Fruit fly (Drosophila melanogaster) whole organism, prepupa: ENCODE results near the gene siz.

Experiments used
- CG10631 ChIP-seq: fragments of 200-800 bp; sonication (Bioruptor generic); optimal IDR thresholded peaks from 2 replicates; lab custom pipeline; 2016; ENCODE audit warnings: missing biosample characterization, missing genetic modification characterization
- CG10669 ChIP-seq: fragments of 200-800 bp; sonication (Bioruptor generic); optimal IDR thresholded peaks from 3 replicates; lab custom pipeline; 2018; ENCODE audit warnings: missing biosample characterization, mild to moderate bottlenecking, missing genetic modification characterization, moderate library complexity
- CG11294 ChIP-seq: fragments of 200-800 bp; sonication (Bioruptor generic); IDR thresholded peaks from 2 replicates; pipeline ENCODE4 v1.3.6; 2022; ENCODE audit warnings: missing biosample characterization, missing genetic modification characterization
- CG11762 ChIP-seq: fragments of 200-800 bp; sonication (Bioruptor generic); optimal IDR thresholded peaks from 3 replicates; lab custom pipeline; 2016; ENCODE audit warnings: missing biosample characterization, missing genetic modification characterization; ENCODE audit not compliant: insufficient read depth
- CG11902 ChIP-seq: fragments of 200-800 bp; sonication (Bioruptor generic); optimal IDR thresholded peaks from 3 replicates; lab custom pipeline; 2016; ENCODE audit warnings: missing biosample characterization, missing genetic modification characterization
- CG15336 ChIP-seq: fragments of 200-800 bp; sonication (Bioruptor generic); IDR thresholded peaks from 2 replicates; pipeline ENCODE4 v1.3.6; 2022; ENCODE audit warnings: missing biosample characterization, missing genetic modification characterization
- CG3032 ChIP-seq: fragments of 200-800 bp; optimal IDR thresholded peaks from 2 replicates; lab custom pipeline; 2019; ENCODE audit warnings: missing biosample characterization, mild to moderate bottlenecking, missing genetic modification characterization, moderate library complexity
- CG32006 ChIP-seq: fragments of 200-800 bp; sonication (Bioruptor generic); optimal IDR thresholded peaks from 3 replicates; lab custom pipeline; 2017; ENCODE audit warnings: missing biosample characterization, mild to moderate bottlenecking, missing genetic modification characterization
- CG3919 ChIP-seq: fragments of 200-800 bp; sonication (Bioruptor generic); optimal IDR thresholded peaks from 3 replicates; lab custom pipeline; 2016; ENCODE audit warnings: missing biosample characterization, missing genetic modification characterization
- CG4318 ChIP-seq: fragments of 200-800 bp; sonication (Bioruptor generic); optimal IDR thresholded peaks from 3 replicates; lab custom pipeline; 2017; ENCODE audit warnings: missing biosample characterization, mild to moderate bottlenecking, missing genetic modification characterization
- CG6163 ChIP-seq: fragments of 200-800 bp; sonication (Bioruptor generic); IDR thresholded peaks from 3 replicates; pipeline ENCODE4 v1.3.6; 2022; ENCODE audit warnings: missing biosample characterization, missing genetic modification characterization
- CG6276 ChIP-seq: fragments of 200-800 bp; sonication (Bioruptor generic); optimal IDR thresholded peaks from 2 replicates; lab custom pipeline; 2017; ENCODE audit warnings: missing biosample characterization, mild to moderate bottlenecking, missing genetic modification characterization
- CG6792 ChIP-seq: fragments of 200-800 bp; sonication (Bioruptor generic); optimal IDR thresholded peaks from 3 replicates; lab custom pipeline; 2016; ENCODE audit warnings: missing biosample characterization, missing genetic modification characterization
- CG6808 ChIP-seq: fragments of 200-800 bp; sonication (Bioruptor generic); optimal IDR thresholded peaks from 3 replicates; lab custom pipeline; 2017; ENCODE audit warnings: missing biosample characterization, missing genetic modification characterization, mild to moderate bottlenecking, moderate library complexity, missing genetic modification reagents
- CG6854 ChIP-seq: fragments of 200-800 bp; sonication (Bioruptor generic); optimal IDR thresholded peaks from 2 replicates; lab custom pipeline; 2017; ENCODE audit warnings: missing biosample characterization, mild to moderate bottlenecking, missing genetic modification characterization
- CG7368 ChIP-seq: fragments of 200-800 bp; sonication (Bioruptor generic); optimal IDR thresholded peaks from 3 replicates; lab custom pipeline; 2016; ENCODE audit warnings: missing biosample characterization, missing genetic modification characterization
- CG8119 ChIP-seq: fragments of 200-800 bp; sonication (Bioruptor generic); IDR thresholded peaks from 3 replicates; pipeline ENCODE4 v1.3.6; 2022; ENCODE audit warnings: missing biosample characterization, missing genetic modification characterization
- CG8319 ChIP-seq: fragments of 200-800 bp; sonication (Bioruptor generic); optimal IDR thresholded peaks from 3 replicates; lab custom pipeline; 2016; ENCODE audit warnings: missing biosample characterization, missing genetic modification characterization
- Eip75B ChIP-seq: fragments of 200-800 bp; sonication (Bioruptor generic); optimal IDR thresholded peaks from 3 replicates; lab custom pipeline; 2016; ENCODE audit warnings: missing biosample characterization, missing genetic modification characterization
- Eip78C ChIP-seq: fragments of 200-800 bp; sonication (Bioruptor generic); peaks from one replicate; lab custom pipeline; 2016; ENCODE audit warnings: missing biosample characterization, missing genetic modification characterization
- Eip93F ChIP-seq: fragments of 200-800 bp; sonication (Bioruptor generic); optimal IDR thresholded peaks from 2 replicates; lab custom pipeline; 2016; ENCODE audit warnings: missing biosample characterization, mild to moderate bottlenecking, missing genetic modification characterization
- Ets21C ChIP-seq: fragments of 200-800 bp; sonication (Bioruptor generic); optimal IDR thresholded peaks from 3 replicates; lab custom pipeline; 2016; ENCODE audit warnings: missing biosample characterization, missing genetic modification characterization
- Ets96B ChIP-seq: fragments of 200-800 bp; optimal IDR thresholded peaks from 2 replicates; lab custom pipeline; 2019; ENCODE audit warnings: missing biosample characterization, mild to moderate bottlenecking, missing genetic modification characterization, moderate library complexity
- Gug ChIP-seq: fragments of 200-800 bp; sonication (Bioruptor generic); IDR thresholded peaks from 2 replicates; pipeline ENCODE4 v1.3.6; 2022; ENCODE audit warnings: missing biosample characterization, missing genetic modification characterization
- Hr38 ChIP-seq: sonication (Bioruptor generic); optimal IDR thresholded peaks from 2 replicates; lab custom pipeline; 2016; ENCODE audit warnings: missing biosample characterization, missing genetic modification characterization
- Hr4 ChIP-seq: fragments of 200-800 bp; sonication (Bioruptor generic); optimal IDR thresholded peaks from 3 replicates; lab custom pipeline; 2016; ENCODE audit warnings: missing biosample characterization, missing genetic modification characterization
- Lpt ChIP-seq: fragments of 200-800 bp; sonication (Bioruptor generic); optimal IDR thresholded peaks from 3 replicates; lab custom pipeline; 2016; ENCODE audit warnings: missing biosample characterization, missing genetic modification characterization
- Met ChIP-seq: fragments of 200-800 bp; sonication (Bioruptor generic); optimal IDR thresholded peaks from 3 replicates; lab custom pipeline; 2016; ENCODE audit warnings: missing biosample characterization, missing genetic modification characterization
- OdsH ChIP-seq: fragments of 200-800 bp; sonication (Bioruptor generic); optimal IDR thresholded peaks from 3 replicates; lab custom pipeline; 2016; ENCODE audit warnings: missing biosample characterization, missing genetic modification characterization
- Smox ChIP-seq: fragments of 200-800 bp; sonication (Bioruptor generic); optimal IDR thresholded peaks from 3 replicates; lab custom pipeline; 2016; ENCODE audit warnings: missing biosample characterization, missing genetic modification characterization
- Sox14 ChIP-seq: fragments of 200-800 bp; sonication (Bioruptor generic); optimal IDR thresholded peaks from 3 replicates; lab custom pipeline; 2016; ENCODE audit warnings: missing biosample characterization, missing genetic modification characterization
- Sox15 ChIP-seq: fragments of 200-800 bp; sonication (Bioruptor generic); optimal IDR thresholded peaks from 3 replicates; lab custom pipeline; 2016; ENCODE audit warnings: missing biosample characterization, missing genetic modification characterization
- achi ChIP-seq: fragments of 200-800 bp; sonication (Bioruptor generic); optimal IDR thresholded peaks from 3 replicates; lab custom pipeline; 2016; ENCODE audit warnings: missing biosample characterization, missing genetic modification characterization
- acj6 ChIP-seq: fragments of 200-800 bp; sonication (Bioruptor generic); optimal IDR thresholded peaks from 3 replicates; lab custom pipeline; 2016; ENCODE audit warnings: missing biosample characterization, missing genetic modification characterization
- cyc ChIP-seq: fragments of 200-800 bp; sonication (Bioruptor generic); optimal IDR thresholded peaks from 3 replicates; lab custom pipeline; 2016; ENCODE audit warnings: missing biosample characterization, missing genetic modification characterization
- dsx ChIP-seq: fragments of 200-800 bp; optimal IDR thresholded peaks from 3 replicates; lab custom pipeline; 2019; ENCODE audit warnings: missing biosample characterization, mild to moderate bottlenecking, missing genetic modification characterization, moderate library complexity; ENCODE audit not compliant: poor library complexity, severe bottlenecking
- eg ChIP-seq: fragments of 200-800 bp; sonication (Bioruptor generic); IDR thresholded peaks from 3 replicates; pipeline ENCODE4 v1.3.6; 2022; ENCODE audit warnings: missing biosample characterization, missing genetic modification characterization
- fkh ChIP-seq: fragments of 200-800 bp; sonication (Bioruptor generic); optimal IDR thresholded peaks from 3 replicates; lab custom pipeline; 2017; ENCODE audit warnings: missing biosample characterization, mild to moderate bottlenecking, missing genetic modification characterization, moderate library complexity
- net ChIP-seq: fragments of 200-800 bp; sonication (Bioruptor generic); optimal IDR thresholded peaks from 3 replicates; lab custom pipeline; 2016; ENCODE audit warnings: missing biosample characterization, missing genetic modification characterization
- pdm3 ChIP-seq: fragments of 200-800 bp; sonication (Bioruptor generic); optimal IDR thresholded peaks from 3 replicates; lab custom pipeline; 2016; ENCODE audit warnings: missing biosample characterization, missing genetic modification characterization
- ss ChIP-seq, 2 experiments: fragments of 200-800 bp; sonication (Bioruptor generic); optimal IDR thresholded peaks; 2 replicates in 1 of 2; 3 replicates in 1 of 2; lab custom pipeline; 2017 to 2018; ENCODE audit warnings: mild to moderate bottlenecking in 2 of 2, missing biosample characterization in 2 of 2, missing genetic modification characterization in 2 of 2, moderate library complexity in 1 of 2
- svp ChIP-seq: fragments of 200-800 bp; sonication (Bioruptor generic); peaks from one replicate; lab custom pipeline; 2016; ENCODE audit warnings: missing biosample characterization, missing genetic modification characterization
- topi ChIP-seq: fragments of 200-800 bp; sonication (Bioruptor generic); optimal IDR thresholded peaks from 3 replicates; lab custom pipeline; 2016; ENCODE audit warnings: missing biosample characterization, missing genetic modification characterization
- vri ChIP-seq: fragments of 200-800 bp; sonication (Bioruptor generic); optimal IDR thresholded peaks from 3 replicates; lab custom pipeline; 2016; ENCODE audit warnings: missing biosample characterization, mild to moderate bottlenecking, missing genetic modification characterization

The siz gene

DNA sequence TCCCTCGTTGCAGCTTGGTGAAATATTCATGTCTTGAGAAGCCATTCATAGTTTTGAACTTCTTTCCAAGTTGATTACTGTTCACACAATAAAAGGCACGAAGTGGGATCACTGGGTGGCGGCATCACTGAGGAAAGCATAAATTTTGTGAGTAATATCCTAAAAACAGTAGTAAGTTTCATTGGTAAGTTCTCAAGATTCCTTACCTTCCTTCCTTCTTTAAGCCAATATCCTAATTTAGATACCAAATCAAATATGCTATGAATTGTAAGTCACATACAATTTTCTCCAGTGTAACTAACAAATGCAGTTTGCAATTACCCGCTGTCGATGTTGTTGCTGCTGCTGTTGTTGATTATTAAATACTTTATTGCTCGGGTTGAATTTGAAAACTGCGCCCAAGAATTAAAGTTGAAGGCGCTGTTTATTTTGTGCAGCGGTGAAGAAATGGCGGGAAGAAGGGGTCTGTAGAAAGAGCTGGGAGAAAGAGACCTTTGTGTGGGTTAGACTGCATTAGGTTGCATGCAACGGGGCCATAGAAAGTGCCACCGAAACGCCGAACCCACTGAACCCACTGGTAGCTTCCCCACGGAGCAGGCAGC lies 11.9 kb downstream of the siz start:
- TF ChIP-seq Gug (GFP tag; lab: Robert Waterston, UW) = peak; percentile 58
- peak; percentile 74 for TF ChIP-seq CG32006 (GFP tag; lab: Kevin White, UChicago)
- peak; percentile 26 for TF ChIP-seq net
- TF ChIP-seq Met = peak; percentile 14
- no peak for TF ChIP-seq CG11902 (GFP tag; lab: Kevin White, UChicago)
- no peak for TF ChIP-seq fkh (GFP tag; lab: Kevin White, UChicago)
- peak; percentile 47 for TF ChIP-seq Ets96B
- peak; percentile 72 for TF ChIP-seq Eip78C (GFP tag; lab: Kevin White, UChicago)
- peak; percentile 28 for TF ChIP-seq CG3032 (tag; lab: Kevin White, UChicago)
- peak; percentile 65 for TF ChIP-seq Hr4 (GFP tag; lab: Kevin White, UChicago)
- no peak for TF ChIP-seq topi (GFP tag; lab: Kevin White, UChicago)
- TF ChIP-seq CG10631 (GFP tag; lab: Kevin White, UChicago) = no peak
- peak; percentile 54 for TF ChIP-seq svp
- peak; percentile 72 for TF ChIP-seq CG8119 (GFP tag; lab: Robert Waterston, UW)
- TF ChIP-seq Lpt (GFP tag; lab: Kevin White, UChicago) = peak; percentile 9
- TF ChIP-seq CG11762 (GFP tag; lab: Kevin White, UChicago) = no peak
- TF ChIP-seq CG11294 = no peak
- TF ChIP-seq CG4318 = peak; percentile 41
- no peak for TF ChIP-seq CG6854 (GFP tag; lab: Kevin White, UChicago)
- no peak for TF ChIP-seq Hr38 (GFP tag; lab: Kevin White, UChicago)
- peak; percentile 33 for TF ChIP-seq CG3919 (GFP tag; lab: Kevin White, UChicago)
- no peak for TF ChIP-seq vri
- TF ChIP-seq Sox14 (GFP tag; lab: Kevin White, UChicago) = peak; percentile 40
- no peak for TF ChIP-seq cyc
- peak; percentile 20 for TF ChIP-seq CG6808 (GFP tag; lab: Kevin White, UChicago)
- no peak for TF ChIP-seq CG6792
- peak; percentile 26 for TF ChIP-seq CG10669 (GFP tag; lab: Kevin White, UChicago)
- no peak for TF ChIP-seq Sox15 (GFP tag; lab: Kevin White, UChicago)
- TF ChIP-seq CG7368 (GFP tag; lab: Kevin White, UChicago) = no peak
- peak; percentile 39 for TF ChIP-seq pdm3 (GFP tag; lab: Kevin White, UChicago)
- peak; percentile 47 for TF ChIP-seq CG6276 (GFP tag; lab: Kevin White, UChicago)
- TF ChIP-seq ss (GFP tag; optimal IDR thresholded peaks at IDR 0.05; lab: Kevin White, UChicago) = peak in 1 of 2 experiments; percentile 6
- TF ChIP-seq OdsH = peak; percentile 45
- TF ChIP-seq achi (GFP tag; lab: Kevin White, UChicago) = peak; percentile 36
- peak; percentile 15 for TF ChIP-seq dsx (GFP tag; lab: Kevin White, UChicago)
- TF ChIP-seq Ets21C (GFP tag; lab: Kevin White, UChicago) = no peak
- TF ChIP-seq acj6 (GFP tag; lab: Kevin White, UChicago) = peak; percentile 41
- peak; percentile 49; the same call in 1 of the 3 replicates for TF ChIP-seq eg (GFP tag; lab: Robert Waterston, UW)
- peak; percentile 6 for TF ChIP-seq Eip75B (GFP tag; lab: Kevin White, UChicago)
- no peak for TF ChIP-seq Smox (GFP tag; lab: Kevin White, UChicago)
- TF ChIP-seq CG6163 (GFP tag; lab: Robert Waterston, UW) = peak; percentile 73
- no peak for TF ChIP-seq Eip93F (GFP tag; lab: Kevin White, UChicago)
- TF ChIP-seq CG15336 (GFP tag; lab: Robert Waterston, UW) = peak; percentile 61
- TF ChIP-seq CG8319 (GFP tag; lab: Kevin White, UChicago) = no peak
